Fruit fly (Drosophila melanogaster) whole organism, prepupa: ENCODE measurements around the gene CG17598.

Experiments used
- Blimp-1 ChIP-seq: fragments of 200-800 bp; sonication (Bioruptor generic); optimal IDR thresholded peaks from 3 replicates; lab custom pipeline; 2017; ENCODE audit warnings: missing biosample characterization, missing genetic modification characterization, mild to moderate bottlenecking, moderate library complexity, missing genetic modification reagents
- CG10631 ChIP-seq: fragments of 200-800 bp; sonication (Bioruptor generic); optimal IDR thresholded peaks from 2 replicates; lab custom pipeline; 2016; ENCODE audit warnings: missing biosample characterization, missing genetic modification characterization
- CG11294 ChIP-seq: fragments of 200-800 bp; sonication (Bioruptor generic); IDR thresholded peaks from 2 replicates; pipeline ENCODE4 v1.3.6; 2022; ENCODE audit warnings: missing biosample characterization, missing genetic modification characterization
- CG11762 ChIP-seq: fragments of 200-800 bp; sonication (Bioruptor generic); optimal IDR thresholded peaks from 3 replicates; lab custom pipeline; 2016; ENCODE audit warnings: missing biosample characterization, missing genetic modification characterization; ENCODE audit not compliant: insufficient read depth
- CG11902 ChIP-seq: fragments of 200-800 bp; sonication (Bioruptor generic); optimal IDR thresholded peaks from 3 replicates; lab custom pipeline; 2016; ENCODE audit warnings: missing biosample characterization, missing genetic modification characterization
- CG15336 ChIP-seq: fragments of 200-800 bp; sonication (Bioruptor generic); IDR thresholded peaks from 2 replicates; pipeline ENCODE4 v1.3.6; 2022; ENCODE audit warnings: missing biosample characterization, missing genetic modification characterization
- CG1621 ChIP-seq: fragments of 200-800 bp; sonication (Bioruptor generic); optimal IDR thresholded peaks from 3 replicates; lab custom pipeline; 2018; ENCODE audit warnings: missing biosample characterization, mild to moderate bottlenecking, missing genetic modification characterization
- CG16779 ChIP-seq: fragments of 200-800 bp; sonication (Bioruptor generic); optimal IDR thresholded peaks from 3 replicates; lab custom pipeline; 2017; ENCODE audit warnings: missing biosample characterization, mild to moderate bottlenecking, missing genetic modification characterization
- CG3032 ChIP-seq: fragments of 200-800 bp; optimal IDR thresholded peaks from 2 replicates; lab custom pipeline; 2019; ENCODE audit warnings: missing biosample characterization, mild to moderate bottlenecking, missing genetic modification characterization, moderate library complexity
- CG31627 ChIP-seq: fragments of 200-800 bp; sonication (Bioruptor generic); optimal IDR thresholded peaks from 3 replicates; lab custom pipeline; 2016; ENCODE audit warnings: missing biosample characterization, missing genetic modification characterization
- CG34406 ChIP-seq: fragments of 200-800 bp; sonication (Bioruptor generic); optimal IDR thresholded peaks from 3 replicates; lab custom pipeline; 2016; ENCODE audit warnings: missing biosample characterization, missing genetic modification characterization
- CG3919 ChIP-seq: fragments of 200-800 bp; sonication (Bioruptor generic); optimal IDR thresholded peaks from 3 replicates; lab custom pipeline; 2016; ENCODE audit warnings: missing biosample characterization, missing genetic modification characterization
- CG6163 ChIP-seq: fragments of 200-800 bp; sonication (Bioruptor generic); IDR thresholded peaks from 3 replicates; pipeline ENCODE4 v1.3.6; 2022; ENCODE audit warnings: missing biosample characterization, missing genetic modification characterization
- CG6276 ChIP-seq: fragments of 200-800 bp; sonication (Bioruptor generic); optimal IDR thresholded peaks from 2 replicates; lab custom pipeline; 2017; ENCODE audit warnings: missing biosample characterization, mild to moderate bottlenecking, missing genetic modification characterization
- CG6792 ChIP-seq: fragments of 200-800 bp; sonication (Bioruptor generic); optimal IDR thresholded peaks from 3 replicates; lab custom pipeline; 2016; ENCODE audit warnings: missing biosample characterization, missing genetic modification characterization
- CG7368 ChIP-seq: fragments of 200-800 bp; sonication (Bioruptor generic); optimal IDR thresholded peaks from 3 replicates; lab custom pipeline; 2016; ENCODE audit warnings: missing biosample characterization, missing genetic modification characterization
- CG8119 ChIP-seq: fragments of 200-800 bp; sonication (Bioruptor generic); IDR thresholded peaks from 3 replicates; pipeline ENCODE4 v1.3.6; 2022; ENCODE audit warnings: missing biosample characterization, missing genetic modification characterization
- CG8319 ChIP-seq: fragments of 200-800 bp; sonication (Bioruptor generic); optimal IDR thresholded peaks from 3 replicates; lab custom pipeline; 2016; ENCODE audit warnings: missing biosample characterization, missing genetic modification characterization
- CG8632 ChIP-seq: fragments of 200-800 bp; sonication (Bioruptor generic); optimal IDR thresholded peaks from 3 replicates; lab custom pipeline; 2016; ENCODE audit warnings: missing biosample characterization, missing genetic modification characterization
- CG9139 ChIP-seq: fragments of 200-800 bp; sonication (Bioruptor generic); optimal IDR thresholded peaks from 3 replicates; lab custom pipeline; 2017; ENCODE audit warnings: missing biosample characterization, mild to moderate bottlenecking, missing genetic modification characterization
- Eip75B ChIP-seq: fragments of 200-800 bp; sonication (Bioruptor generic); optimal IDR thresholded peaks from 3 replicates; lab custom pipeline; 2016; ENCODE audit warnings: missing biosample characterization, missing genetic modification characterization
- Eip78C ChIP-seq: fragments of 200-800 bp; sonication (Bioruptor generic); peaks from one replicate; lab custom pipeline; 2016; ENCODE audit warnings: missing biosample characterization, missing genetic modification characterization
- Eip93F ChIP-seq: fragments of 200-800 bp; sonication (Bioruptor generic); optimal IDR thresholded peaks from 2 replicates; lab custom pipeline; 2016; ENCODE audit warnings: missing biosample characterization, mild to moderate bottlenecking, missing genetic modification characterization
- Ets21C ChIP-seq: fragments of 200-800 bp; sonication (Bioruptor generic); optimal IDR thresholded peaks from 3 replicates; lab custom pipeline; 2016; ENCODE audit warnings: missing biosample characterization, missing genetic modification characterization
- Ets96B ChIP-seq: fragments of 200-800 bp; optimal IDR thresholded peaks from 2 replicates; lab custom pipeline; 2019; ENCODE audit warnings: missing biosample characterization, mild to moderate bottlenecking, missing genetic modification characterization, moderate library complexity
- Gug ChIP-seq: fragments of 200-800 bp; sonication (Bioruptor generic); IDR thresholded peaks from 2 replicates; pipeline ENCODE4 v1.3.6; 2022; ENCODE audit warnings: missing biosample characterization, missing genetic modification characterization
- Hr38 ChIP-seq: sonication (Bioruptor generic); optimal IDR thresholded peaks from 2 replicates; lab custom pipeline; 2016; ENCODE audit warnings: missing biosample characterization, missing genetic modification characterization
- Hr39 ChIP-seq: fragments of 200-800 bp; sonication (Bioruptor generic); optimal IDR thresholded peaks from 2 replicates; lab custom pipeline; 2016; ENCODE audit warnings: missing biosample characterization, missing genetic modification characterization
- Hr4 ChIP-seq: fragments of 200-800 bp; sonication (Bioruptor generic); optimal IDR thresholded peaks from 3 replicates; lab custom pipeline; 2016; ENCODE audit warnings: missing biosample characterization, missing genetic modification characterization
- Lpt ChIP-seq: fragments of 200-800 bp; sonication (Bioruptor generic); optimal IDR thresholded peaks from 3 replicates; lab custom pipeline; 2016; ENCODE audit warnings: missing biosample characterization, missing genetic modification characterization
- OdsH ChIP-seq: fragments of 200-800 bp; sonication (Bioruptor generic); optimal IDR thresholded peaks from 3 replicates; lab custom pipeline; 2016; ENCODE audit warnings: missing biosample characterization, missing genetic modification characterization
- Smox ChIP-seq: fragments of 200-800 bp; sonication (Bioruptor generic); optimal IDR thresholded peaks from 3 replicates; lab custom pipeline; 2016; ENCODE audit warnings: missing biosample characterization, missing genetic modification characterization
- Sox102F ChIP-seq: fragments of 200-800 bp; sonication (Bioruptor generic); optimal IDR thresholded peaks from 2 replicates; lab custom pipeline; 2016; ENCODE audit warnings: missing biosample characterization, mild to moderate bottlenecking, missing genetic modification characterization
- Sox14 ChIP-seq: fragments of 200-800 bp; sonication (Bioruptor generic); optimal IDR thresholded peaks from 3 replicates; lab custom pipeline; 2016; ENCODE audit warnings: missing biosample characterization, missing genetic modification characterization
- Sox15 ChIP-seq: fragments of 200-800 bp; sonication (Bioruptor generic); optimal IDR thresholded peaks from 3 replicates; lab custom pipeline; 2016; ENCODE audit warnings: missing biosample characterization, missing genetic modification characterization
- achi ChIP-seq: fragments of 200-800 bp; sonication (Bioruptor generic); optimal IDR thresholded peaks from 3 replicates; lab custom pipeline; 2016; ENCODE audit warnings: missing biosample characterization, missing genetic modification characterization
- acj6 ChIP-seq: fragments of 200-800 bp; sonication (Bioruptor generic); optimal IDR thresholded peaks from 3 replicates; lab custom pipeline; 2016; ENCODE audit warnings: missing biosample characterization, missing genetic modification characterization
- dac ChIP-seq: fragments of 200-800 bp; sonication (Bioruptor generic); optimal IDR thresholded peaks from 2 replicates; lab custom pipeline; 2017; ENCODE audit warnings: missing biosample characterization, mild to moderate bottlenecking, missing genetic modification characterization
- dsx ChIP-seq: fragments of 200-800 bp; optimal IDR thresholded peaks from 3 replicates; lab custom pipeline; 2019; ENCODE audit warnings: missing biosample characterization, mild to moderate bottlenecking, missing genetic modification characterization, moderate library complexity; ENCODE audit not compliant: poor library complexity, severe bottlenecking
- fd59A ChIP-seq: fragments of 200-800 bp; sonication (Bioruptor generic); optimal IDR thresholded peaks from 2 replicates; lab custom pipeline; 2017; ENCODE audit warnings: missing biosample characterization, mild to moderate bottlenecking, missing genetic modification characterization, missing genetic modification reagents
- fd85E ChIP-seq: fragments of 200-800 bp; sonication (Bioruptor generic); optimal IDR thresholded peaks from 3 replicates; lab custom pipeline; 2016; ENCODE audit warnings: missing biosample characterization, missing genetic modification characterization
- fkh ChIP-seq: fragments of 200-800 bp; sonication (Bioruptor generic); optimal IDR thresholded peaks from 3 replicates; lab custom pipeline; 2017; ENCODE audit warnings: missing biosample characterization, mild to moderate bottlenecking, missing genetic modification characterization, moderate library complexity
- lz ChIP-seq: fragments of 200-800 bp; sonication (Bioruptor generic); optimal IDR thresholded peaks from 3 replicates; lab custom pipeline; 2016; ENCODE audit warnings: missing biosample characterization, missing genetic modification characterization
- pdm3 ChIP-seq: fragments of 200-800 bp; sonication (Bioruptor generic); optimal IDR thresholded peaks from 3 replicates; lab custom pipeline; 2016; ENCODE audit warnings: missing biosample characterization, missing genetic modification characterization
- salr ChIP-seq, 2 experiments: fragments of 200-800 bp; sonication (Bioruptor generic); optimal IDR thresholded peaks; 3 replicates each; lab custom pipeline; 2016 to 2018; ENCODE audit warnings: missing biosample characterization in 2 of 2, missing genetic modification characterization in 2 of 2, mild to moderate bottlenecking in 1 of 2
- spab ChIP-seq: fragments of 200-800 bp; sonication (Bioruptor generic); optimal IDR thresholded peaks from 2 replicates; lab custom pipeline; 2017; ENCODE audit warnings: missing biosample characterization, mild to moderate bottlenecking, missing genetic modification characterization, missing genetic modification reagents
- ss ChIP-seq, 2 experiments: fragments of 200-800 bp; sonication (Bioruptor generic); optimal IDR thresholded peaks; 2 replicates in 1 of 2; 3 replicates in 1 of 2; lab custom pipeline; 2017 to 2018; ENCODE audit warnings: mild to moderate bottlenecking in 2 of 2, missing biosample characterization in 2 of 2, missing genetic modification characterization in 2 of 2, moderate library complexity in 1 of 2
- svp ChIP-seq: fragments of 200-800 bp; sonication (Bioruptor generic); peaks from one replicate; lab custom pipeline; 2016; ENCODE audit warnings: missing biosample characterization, missing genetic modification characterization
- topi ChIP-seq: fragments of 200-800 bp; sonication (Bioruptor generic); optimal IDR thresholded peaks from 3 replicates; lab custom pipeline; 2016; ENCODE audit warnings: missing biosample characterization, missing genetic modification characterization
- vri ChIP-seq: fragments of 200-800 bp; sonication (Bioruptor generic); optimal IDR thresholded peaks from 3 replicates; lab custom pipeline; 2016; ENCODE audit warnings: missing biosample characterization, mild to moderate bottlenecking, missing genetic modification characterization

Gene CG17598

DNA sequence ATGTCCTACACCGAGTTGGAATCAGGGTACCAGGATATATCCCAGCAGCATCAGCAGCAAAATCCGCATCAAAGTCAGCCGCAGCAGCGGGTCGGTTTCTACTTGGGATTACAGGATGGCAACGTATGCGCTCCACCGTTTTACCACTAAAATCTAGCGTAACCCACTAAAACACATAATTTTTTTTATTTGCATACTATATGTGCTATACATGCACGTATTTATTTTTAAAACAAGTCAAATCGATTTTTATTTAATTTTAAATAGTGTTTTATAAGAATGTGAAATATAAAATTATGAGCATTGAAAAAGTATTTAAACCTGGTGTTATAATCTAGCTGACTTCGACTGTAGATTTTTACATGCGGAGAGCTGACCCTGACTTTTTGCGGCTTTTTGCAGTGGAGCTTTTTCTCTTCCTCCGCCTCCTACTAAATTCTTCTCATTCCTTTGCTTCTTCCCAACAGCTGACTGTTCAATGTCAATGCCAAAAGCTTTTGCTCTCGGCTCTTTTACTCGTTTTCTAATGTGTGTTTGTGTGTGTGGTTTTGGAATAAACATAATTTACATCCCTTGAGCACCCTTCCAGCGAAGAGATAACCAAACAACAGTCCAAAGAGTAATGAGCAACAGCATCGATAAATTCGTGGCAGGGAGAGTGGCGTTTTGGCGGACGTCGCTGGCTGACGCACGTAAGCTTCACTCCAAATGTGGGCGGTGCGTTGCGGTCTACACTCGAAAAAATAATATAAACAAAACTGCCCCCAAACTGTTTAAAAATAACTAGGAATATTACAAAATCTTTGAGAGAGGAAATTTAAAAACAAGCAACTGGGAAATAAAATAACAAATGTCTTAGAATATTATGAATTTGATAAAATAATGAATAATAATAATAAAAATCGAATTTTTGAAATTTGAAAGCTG lies 52.3 kb downstream of the CG17598 start:
- TF ChIP-seq CG6163 (GFP tag; lab: Robert Waterston, UW) (peak; percentile 53; the same call in 2 of the 3 replicates), CG1621 (no peak), salr (GFP tag; optimal IDR thresholded peaks at IDR 0.05; lab: Kevin White, UChicago) (no peak), achi (GFP tag; lab: Kevin White, UChicago) (peak; percentile 21), Sox14 (GFP tag; lab: Kevin White, UChicago) (no peak), topi (GFP tag; lab: Kevin White, UChicago) (peak; percentile 16), Lpt (no peak), dac (no peak), CG6276 (GFP tag; lab: Kevin White, UChicago) (peak; percentile 16), pdm3 (GFP tag; lab: Kevin White, UChicago) (peak; percentile 10), Sox102F (GFP tag; lab: Kevin White, UChicago) (no peak), ss (GFP tag; optimal IDR thresholded peaks at IDR 0.05; lab: Kevin White, UChicago) (no peak), Hr39 (GFP tag; lab: Kevin White, UChicago) (peak; percentile 3), CG11762 (GFP tag; lab: Kevin White, UChicago) (peak; percentile 12), CG34406 (GFP tag; lab: Kevin White, UChicago) (peak; percentile 25), Eip78C (GFP tag; lab: Kevin White, UChicago) (peak; percentile 88), Eip93F (GFP tag; lab: Kevin White, UChicago) (no peak), Eip75B (peak; percentile 26), fd85E (GFP tag; lab: Kevin White, UChicago) (no peak), Ets96B (peak; percentile 43), vri (GFP tag; lab: Kevin White, UChicago) (no peak), CG8119 (peak; percentile 34; the same call in 2 of the 3 replicates), CG11294 (GFP tag; lab: Robert Waterston, UW) (no peak), OdsH (GFP tag; lab: Kevin White, UChicago) (peak; percentile 1), svp (GFP tag; lab: Kevin White, UChicago) (peak; percentile 86), acj6 (GFP tag; lab: Kevin White, UChicago) (peak; percentile 30), CG6792 (GFP tag; lab: Kevin White, UChicago) (no peak), CG10631 (GFP tag; lab: Kevin White, UChicago) (peak; percentile 37), Sox15 (GFP tag; lab: Kevin White, UChicago) (no peak), Blimp-1 (GFP tag; lab: Kevin White, UChicago) (no peak), CG8319 (GFP tag; lab: Kevin White, UChicago) (no peak), CG16779 (tag; lab: Kevin White, UChicago) (no peak), Gug (GFP tag; lab: Robert Waterston, UW) (no peak), Hr38 (no peak), spab (GFP tag; lab: Kevin White, UChicago) (peak; percentile 13), Smox (GFP tag; lab: Kevin White, UChicago) (no peak), CG3919 (GFP tag; lab: Kevin White, UChicago) (peak; percentile 39), CG31627 (GFP tag; lab: Kevin White, UChicago) (peak; percentile 22), CG8632 (GFP tag; lab: Kevin White, UChicago) (no peak), Ets21C (no peak), Hr4 (GFP tag; lab: Kevin White, UChicago) (no peak), lz (GFP tag; lab: Kevin White, UChicago) (peak; percentile 24), CG9139 (GFP tag; lab: Kevin White, UChicago) (peak; percentile 14), fd59A (no peak), CG15336 (GFP tag; lab: Robert Waterston, UW) (peak; percentile 37), fkh (GFP tag; lab: Kevin White, UChicago) (no peak), CG7368 (GFP tag; lab: Kevin White, UChicago) (no peak), CG3032 (tag; lab: Kevin White, UChicago) (peak; percentile 46), CG11902 (no peak), dsx (GFP tag; lab: Kevin White, UChicago) (no peak)
